Fruit fly (Drosophila melanogaster): ENCODE data around the gene term.

dm6 chr3L:18640584-18641527 is 47.3 kb upstream of the term start:
- TF ChIP-seq pad (GFP tag; optimal IDR thresholded peaks at IDR 0.05) (peak; percentile 83), Crg-1 (GFP tag; optimal IDR thresholded peaks at IDR 0.05) (peak; percentile 87), toe (GFP tag; optimal IDR thresholded peaks at IDR 0.05) (peak; percentile 96), CG11617 (GFP tag; optimal IDR thresholded peaks at IDR 0.05) (peak; percentile 96), CG1620 (GFP tag; optimal IDR thresholded peaks at IDR 0.05) (peak; percentile 79)
